Worm (Caenorhabditis elegans): ENCODE data around the gene C32B5.7.
"Not testable (repeated sequence)": the region's sequence is repeated elsewhere in the genome, so short reads cannot be mapped to it uniquely, and the experiment has no call there.

The C32B5.7 gene

ce11 chrII:982842-983241, 22.5 kb downstream of the C32B5.7 start, which contains the start of gene srh-274:
Gene srh-274, plus strand, starts transcription at chrII:983142.
- TF ChIP-seq sma-9 (GFP tag; optimal IDR thresholded peaks at IDR 0.05): no peak
- TF ChIP-seq sma-9 (tag; optimal IDR thresholded peaks at IDR 0.05): no peak
- no peak for TF ChIP-seq ztf-11 (tag; optimal IDR thresholded peaks at IDR 0.05)
- TF ChIP-seq elt-3 (tag; optimal IDR thresholded peaks at IDR 0.05): no peak

DNA sequence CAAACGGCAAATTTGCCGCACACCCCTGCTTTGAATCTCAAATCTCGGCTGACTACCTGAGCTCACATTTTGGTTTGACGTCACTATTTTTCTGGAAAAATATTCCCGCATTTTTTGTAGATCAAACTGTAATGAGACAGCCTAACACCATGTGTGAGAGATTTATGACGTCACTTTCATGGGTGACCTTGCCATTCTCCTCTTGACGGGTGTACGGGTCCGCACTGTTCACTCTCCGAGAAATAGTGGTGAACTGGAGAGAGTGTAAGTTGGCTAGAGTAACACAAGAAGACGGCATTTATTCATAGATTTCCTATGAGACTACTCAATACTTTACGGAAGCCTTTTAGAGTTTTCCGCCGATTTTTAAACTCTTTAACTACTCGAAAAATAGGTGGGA, 25.4 kb downstream of the C32B5.7 start, which contains the start of gene fbxc-40:
Gene fbxc-40, plus strand, starts transcription at position 301 of the 400 bp plus-strand sequence.
- not testable (repeated sequence) for TF ChIP-seq elt-1, ceh-16, nhr-11 (tag; optimal IDR thresholded peaks at IDR 0.05)

DNA sequence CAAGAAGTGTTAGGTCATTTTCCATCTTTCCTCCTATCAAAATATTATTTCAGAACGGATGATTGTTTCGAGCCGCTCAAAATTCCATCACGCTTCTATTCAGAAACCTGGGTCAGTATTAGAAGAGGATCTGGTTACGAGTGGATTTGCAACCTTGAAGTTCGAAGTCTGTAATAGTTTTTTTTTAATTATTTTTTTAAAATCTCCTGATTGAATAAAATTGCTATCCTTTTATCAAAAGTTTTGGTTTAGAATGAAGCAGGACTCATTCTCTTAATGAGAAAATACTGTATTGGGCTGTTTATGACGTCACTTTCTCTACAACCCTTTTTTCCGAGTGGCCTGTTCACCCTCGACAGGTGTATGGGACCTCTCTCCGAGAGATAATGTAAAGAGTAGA, 28.1 kb downstream of the C32B5.7 start, which contains the start of gene fbxc-39:
Gene fbxc-39, plus strand, starts transcription at position 301 of the 400 bp plus-strand sequence.
- TF ChIP-seq ceh-82 (tag; optimal IDR thresholded peaks at IDR 0.05): no peak
- TF ChIP-seq Y55F3AM.14 (GFP tag; optimal IDR thresholded peaks at IDR 0.05): no peak
- TF ChIP-seq unc-62 (GFP tag; optimal IDR thresholded peaks at IDR 0.05): no peak
- no peak for TF ChIP-seq mbf-1 (tag; optimal IDR thresholded peaks at IDR 0.05)
- TF ChIP-seq nhr-77 (tag; optimal IDR thresholded peaks at IDR 0.05): no peak
- TF ChIP-seq elt-1 (tag; optimal IDR thresholded peaks at IDR 0.05): no peak
- no peak for TF ChIP-seq sma-9 (GFP tag; optimal IDR thresholded peaks at IDR 0.05)
- no peak for TF ChIP-seq sma-9 (tag; optimal IDR thresholded peaks at IDR 0.05)
- TF ChIP-seq ztf-4 (tag; optimal IDR thresholded peaks at IDR 0.05): no peak

- TF ChIP-seq lin-39 (tag; optimal IDR thresholded peaks at IDR 0.05) (no peak), mbf-1 (tag; optimal IDR thresholded peaks at IDR 0.05) (no peak), nhr-77 (tag; optimal IDR thresholded peaks at IDR 0.05) (no peak), unc-55 (GFP tag; optimal IDR thresholded peaks at IDR 0.05) (no peak), ama-1 (optimal IDR thresholded peaks at IDR 0.05) (no peak), ceh-16 (tag; optimal IDR thresholded peaks at IDR 0.05) (no peak), ceh-82 (tag; optimal IDR thresholded peaks at IDR 0.05) (no peak), F13H6.1 (tag; optimal IDR thresholded peaks at IDR 0.05) (no peak), skn-1 (tag; optimal IDR thresholded peaks at IDR 0.05) (no peak), mab-5 (tag; optimal IDR thresholded peaks at IDR 0.05) (no peak), unc-62 (GFP tag; optimal IDR thresholded peaks at IDR 0.05) (no peak), fos-1 (tag; optimal IDR thresholded peaks at IDR 0.05) (no peak), C34F6.9 (tag; optimal IDR thresholded peaks at IDR 0.05) (no peak), lsy-2 (tag; optimal IDR thresholded peaks at IDR 0.05) (no peak), nhr-12 (tag; optimal IDR thresholded peaks at IDR 0.05) (no peak), dmd-4 (tag; optimal IDR thresholded peaks at IDR 0.05) (no peak), nhr-10 (tag; optimal IDR thresholded peaks at IDR 0.05) (no peak), sem-4 (tag; optimal IDR thresholded peaks at IDR 0.05) (no peak)
These were observed 31.0 kb downstream of the C32B5.7 start, which contains the start of gene fbxc-42 for ce11 chrII:991300-991699. Gene fbxc-42, plus strand, starts transcription at chrII:991600.

ce11 chrII:994231-994630, 33.9 kb downstream of the C32B5.7 start, which contains the start of gene F45D11.7:
Gene F45D11.7, plus strand, starts transcription at chrII:994531.
- not testable (repeated sequence) for TF ChIP-seq nhr-10, F13H6.1, elt-3 (tag; optimal IDR thresholded peaks at IDR 0.05)

- TF ChIP-seq nhr-23, C34F6.9, fos-1 (tag; optimal IDR thresholded peaks at IDR 0.05): not testable (repeated sequence)
These were observed 35.8 kb downstream of the C32B5.7 start, which contains the start of gene F45D11.11 for ce11 chrII:996112-996511. Gene F45D11.11, minus strand, starts transcription at chrII:996212.

- TF ChIP-seq nhr-77 (tag; optimal IDR thresholded peaks at IDR 0.05): no peak
- TF ChIP-seq elt-3 (tag; optimal IDR thresholded peaks at IDR 0.05): no peak
- no peak for TF ChIP-seq aly-2 (tag; optimal IDR thresholded peaks at IDR 0.05)
- TF ChIP-seq sma-9 (GFP tag; optimal IDR thresholded peaks at IDR 0.05): no peak
- no peak for TF ChIP-seq sma-9 (tag; optimal IDR thresholded peaks at IDR 0.05)
- no peak for TF ChIP-seq ceh-82 (tag; optimal IDR thresholded peaks at IDR 0.05)
- no peak for TF ChIP-seq blmp-1 (tag; optimal IDR thresholded peaks at IDR 0.05; ENCODE audit: insufficient read depth)
- no peak for TF ChIP-seq peb-1 (tag; optimal IDR thresholded peaks at IDR 0.05)
- no peak for TF ChIP-seq elt-1 (tag; optimal IDR thresholded peaks at IDR 0.05)
- TF ChIP-seq lin-13 (GFP tag; optimal IDR thresholded peaks at IDR 0.05): no peak
- TF ChIP-seq nhr-11 (tag; optimal IDR thresholded peaks at IDR 0.05): no peak
- no peak for TF ChIP-seq unc-62 (GFP tag; optimal IDR thresholded peaks at IDR 0.05)
- no peak for TF ChIP-seq ceh-16 (tag; optimal IDR thresholded peaks at IDR 0.05)
- TF ChIP-seq nhr-25 (tag; optimal IDR thresholded peaks at IDR 0.05): no peak
- no peak for TF ChIP-seq ztf-1 (GFP tag; conservative IDR thresholded peaks at IDR 0.05)
- no peak for TF ChIP-seq mab-5 (tag; optimal IDR thresholded peaks at IDR 0.05)
- no peak for TF ChIP-seq lsy-2 (tag; optimal IDR thresholded peaks at IDR 0.05)
- no peak for TF ChIP-seq ZK546.5 (tag; optimal IDR thresholded peaks at IDR 0.05)
- TF ChIP-seq nhr-21 (tag; optimal IDR thresholded peaks at IDR 0.05): no peak
- no peak for TF ChIP-seq mbf-1 (tag; optimal IDR thresholded peaks at IDR 0.05)
- TF ChIP-seq skn-1 (tag; optimal IDR thresholded peaks at IDR 0.05): no peak
These were observed 39.2 kb downstream of the C32B5.7 start, which contains the start of gene fbxb-29 for ce11 chrII:999493-999892. Gene fbxb-29, minus strand, starts transcription at chrII:999593.
